Fruit fly (Drosophila melanogaster): ENCODE measurements around the gene Tgt.

DNA sequence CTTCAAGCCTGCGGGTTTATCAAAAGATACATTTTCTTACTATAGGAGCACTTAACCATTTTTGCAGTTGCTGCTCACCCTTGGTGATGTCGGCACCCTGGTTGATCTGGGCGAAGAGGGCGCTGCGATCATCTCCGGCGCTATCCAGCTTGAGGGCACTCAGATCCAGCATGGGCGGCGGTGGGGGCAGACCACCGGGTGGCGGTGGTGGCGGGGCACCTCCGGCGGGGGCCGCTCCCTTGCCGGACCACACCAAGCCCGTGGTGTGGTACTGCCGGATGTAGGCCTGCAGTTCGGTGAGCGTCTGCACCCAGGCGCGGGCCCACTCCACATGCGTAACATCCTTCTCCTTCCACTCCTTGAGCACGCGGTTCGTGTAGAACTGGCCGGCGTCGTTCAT lies 31.2 kb upstream of the Tgt start:
- no peak for TF ChIP-seq EcR (GFP tag; optimal IDR thresholded peaks at IDR 0.05)
- no peak for TF ChIP-seq gl (tag; optimal IDR thresholded peaks at IDR 0.05)
- TF ChIP-seq rn (GFP tag; IDR thresholded peaks at IDR 0.05), result no peak
- no peak for TF ChIP-seq Snoo (tag; optimal IDR thresholded peaks at IDR 0.05)
- TF ChIP-seq fd96Ca (GFP tag; IDR thresholded peaks at IDR 0.05), result no peak
- TF ChIP-seq CG13204 (GFP tag; optimal IDR thresholded peaks at IDR 0.05), result no peak
- TF ChIP-seq Ets98B (GFP tag; IDR thresholded peaks at IDR 0.05), result no peak
- TF ChIP-seq CG12605 (GFP tag; IDR thresholded peaks at IDR 0.05), result no peak
- TF ChIP-seq CG34367 (tag; optimal IDR thresholded peaks at IDR 0.05), result no peak
- TF ChIP-seq CG8301 (tag; optimal IDR thresholded peaks at IDR 0.05), result no peak
- TF ChIP-seq CG8159 (tag; optimal IDR thresholded peaks at IDR 0.05), result no peak

Data from whole organism, pupa.